Fruit fly (Drosophila melanogaster) S2 (cell line): ENCODE measurements around the gene CG42588.

Source experiments
- CG8478 ChIP-seq: fragments of >200 bp; optimal IDR thresholded peaks from 2 replicates; lab custom pipeline; 2018
- CTCF ChIP-seq, 2 experiments: fragments of >200 bp; optimal IDR thresholded peaks; 2 replicates each; lab custom pipeline; 2018

Gene CG42588

DNA sequence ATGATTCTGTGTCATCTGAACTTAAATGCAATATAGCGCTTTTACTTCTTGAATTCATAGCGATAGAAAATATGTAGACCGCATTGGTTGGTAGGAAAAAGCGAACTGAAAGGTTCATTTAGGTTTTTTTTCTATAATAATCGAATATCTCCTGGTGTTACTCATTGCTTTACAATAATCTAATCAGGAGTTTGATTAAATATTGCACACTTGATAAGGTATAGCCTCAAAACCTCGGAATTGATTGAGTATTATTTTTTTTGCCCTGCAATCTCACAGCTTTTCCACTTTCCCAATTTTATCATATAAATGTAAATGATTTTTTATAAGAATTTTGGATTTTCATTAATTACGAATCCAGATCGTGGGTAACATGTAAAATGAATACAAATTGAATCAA lies 48.8 kb downstream of the CG42588 start, which contains the start of gene CG10943:
CG10943 (minus strand) TSS at position 101 of the 400 bp plus-strand sequence.
- TF ChIP-seq CTCF (optimal IDR thresholded peaks at IDR 0.05; lab: Kevin White, UChicago) (no peak), CG8478 (lab: Kevin White, UChicago) (no peak)

DNA sequence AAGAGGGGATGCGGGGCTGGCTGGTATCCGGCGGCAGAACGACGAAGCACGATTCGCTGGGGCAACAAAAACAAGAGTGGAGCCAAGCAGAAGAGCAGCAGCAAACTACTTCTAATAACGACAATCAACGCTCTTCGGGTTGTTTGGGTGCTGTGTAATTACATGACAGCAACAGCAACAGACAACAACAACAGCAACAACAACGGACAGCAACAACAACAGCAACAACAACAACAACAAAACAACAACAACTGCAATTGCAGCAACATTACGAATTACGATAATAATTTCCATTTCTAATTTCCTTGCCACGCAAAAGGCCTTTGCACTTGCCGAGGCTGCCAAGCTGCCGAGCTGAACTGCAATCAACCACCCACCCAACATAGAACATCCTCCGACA lies 50.4 kb downstream of the CG42588 start:
- no peak for TF ChIP-seq CG8478 (lab: Kevin White, UChicago)
- TF ChIP-seq CTCF (optimal IDR thresholded peaks at IDR 0.05; lab: Kevin White, UChicago): no peak

DNA sequence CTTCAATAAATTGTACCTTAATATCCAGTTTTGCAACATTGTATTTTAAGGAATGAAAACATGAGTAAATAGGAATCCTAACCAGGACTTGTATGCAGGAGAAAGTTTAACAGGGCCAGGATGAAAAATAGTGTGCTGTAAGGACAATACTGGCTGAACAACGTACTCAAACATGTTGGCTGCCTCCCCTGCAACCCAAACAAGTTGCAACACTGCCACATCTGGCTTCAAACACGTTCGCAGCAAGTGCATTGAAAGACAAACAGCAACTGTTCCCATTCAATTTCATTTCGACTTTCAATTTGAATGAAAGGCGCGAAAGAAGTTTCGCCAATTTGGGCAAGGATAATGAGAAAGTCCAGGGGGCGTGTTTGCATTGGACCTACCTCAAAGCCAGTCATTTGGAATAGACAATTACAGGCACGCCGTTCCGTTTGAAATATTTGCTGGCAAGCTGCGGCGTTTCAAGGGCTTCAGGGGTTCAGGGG lies 53.9 kb downstream of the CG42588 start:
- TF ChIP-seq CTCF (optimal IDR thresholded peaks at IDR 0.05; lab: Kevin White, UChicago) (no peak), CG8478 (lab: Kevin White, UChicago) (no peak)

DNA sequence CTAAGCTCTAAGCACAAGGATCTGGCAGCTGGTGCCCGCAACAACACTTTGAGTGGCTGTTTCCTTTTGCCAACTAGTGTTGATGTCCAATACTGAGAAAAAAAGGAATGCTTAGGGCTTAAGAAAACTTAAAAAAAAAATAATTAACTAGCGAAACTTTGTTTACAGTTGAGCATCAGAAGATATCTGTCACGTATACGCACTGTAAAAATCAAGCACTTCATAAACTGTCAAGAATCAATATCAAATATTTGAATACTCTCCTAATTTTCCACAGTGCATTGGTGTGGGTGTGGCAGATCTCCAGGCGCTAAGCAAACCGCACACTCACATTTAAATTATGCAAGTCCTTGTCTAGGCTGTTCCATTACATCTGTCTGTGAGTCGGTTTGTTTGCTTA lies 60.2 kb downstream of the CG42588 start:
- TF ChIP-seq CTCF (optimal IDR thresholded peaks at IDR 0.05; lab: Kevin White, UChicago): no peak
- TF ChIP-seq CG8478 (lab: Kevin White, UChicago): no peak
